Fruit fly (Drosophila melanogaster) whole organism, pupa: ENCODE measurements around the gene Tango2.

ENCODE experiments used
- CG10348 ChIP-seq: fragments of 200-800 bp; sonication (Bioruptor generic); IDR thresholded peaks from 2 replicates; pipeline ENCODE4 v1.3.6; 2022; ENCODE audit warnings: missing biosample characterization, missing genetic modification characterization
- CG12605 ChIP-seq: fragments of 200-800 bp; sonication (Bioruptor generic); IDR thresholded peaks from 2 replicates; pipeline ENCODE4 v1.3.6; 2022; ENCODE audit warnings: missing biosample characterization, missing genetic modification characterization
- CG13204 ChIP-seq: fragments of 200-800 bp; sonication (Bioruptor generic); optimal IDR thresholded peaks from 2 replicates; lab custom pipeline; 2018; ENCODE audit warnings: missing biosample characterization, mild to moderate bottlenecking, missing genetic modification characterization, moderate library complexity
- CG14655 ChIP-seq: fragments of 200-800 bp; sonication (Bioruptor generic); optimal IDR thresholded peaks from 3 replicates; lab custom pipeline; 2017; ENCODE audit warnings: mild to moderate bottlenecking, missing biosample characterization, missing genetic modification reagents, missing genetic modification characterization
- CG15710 ChIP-seq: fragments of 200-800 bp; sonication (Bioruptor generic); optimal IDR thresholded peaks from 2 replicates; lab custom pipeline; 2018; ENCODE audit warnings: missing biosample characterization, mild to moderate bottlenecking, missing genetic modification characterization, moderate library complexity
- CG17806 ChIP-seq: fragments of 200-800 bp; sonication (Bioruptor generic); optimal IDR thresholded peaks from 2 replicates; lab custom pipeline; 2018; ENCODE audit warnings: missing biosample characterization, mild to moderate bottlenecking, missing genetic modification characterization, moderate library complexity
- CG32121 ChIP-seq: fragments of 200-800 bp; sonication (Bioruptor generic); IDR thresholded peaks from 2 replicates; pipeline ENCODE4 v1.3.6; 2022; ENCODE audit warnings: missing biosample characterization, missing genetic modification characterization
- CG34367 ChIP-seq: fragments of 200-800 bp; sonication (Bioruptor generic); optimal IDR thresholded peaks from 2 replicates; lab custom pipeline; 2018; ENCODE audit warnings: missing biosample characterization, mild to moderate bottlenecking, missing genetic modification characterization
- CG4496 ChIP-seq: fragments of 200-800 bp; sonication (Bioruptor generic); IDR thresholded peaks from 3 replicates; pipeline ENCODE4 v1.3.6; 2022; ENCODE audit warnings: missing biosample characterization, missing genetic modification characterization
- CG8159 ChIP-seq: fragments of 200-800 bp; sonication (Bioruptor generic); optimal IDR thresholded peaks from 3 replicates; lab custom pipeline; 2018; ENCODE audit warnings: missing biosample characterization, mild to moderate bottlenecking, missing genetic modification characterization, moderate library complexity
- CG8301 ChIP-seq: fragments of 200-800 bp; sonication (Bioruptor generic); optimal IDR thresholded peaks from 2 replicates; lab custom pipeline; 2018; ENCODE audit warnings: missing biosample characterization, mild to moderate bottlenecking, missing genetic modification characterization
- CG9948 ChIP-seq: fragments of 200-800 bp; sonication (Bioruptor generic); optimal IDR thresholded peaks from 2 replicates; lab custom pipeline; 2018; ENCODE audit warnings: missing biosample characterization, mild to moderate bottlenecking, missing genetic modification characterization, moderate library complexity
- D1 ChIP-seq: fragments of 200-800 bp; sonication (Bioruptor generic); optimal IDR thresholded peaks from 2 replicates; lab custom pipeline; 2018; ENCODE audit warnings: missing biosample characterization, mild to moderate bottlenecking, missing genetic modification characterization, moderate library complexity
- EcR ChIP-seq: fragments of 200-800 bp; sonication (Bioruptor generic); optimal IDR thresholded peaks from 3 replicates; lab custom pipeline; 2019; ENCODE audit warnings: missing biosample characterization, missing genetic modification characterization, mild to moderate bottlenecking, moderate library complexity, missing genetic modification reagents
- Ets98B ChIP-seq: fragments of 200-800 bp; sonication (Bioruptor generic); IDR thresholded peaks from 2 replicates; pipeline ENCODE4 v1.3.6; 2022; ENCODE audit warnings: missing biosample characterization, missing genetic modification characterization
- Pif1A ChIP-seq: fragments of 200-800 bp; sonication (Bioruptor generic); optimal IDR thresholded peaks from 3 replicates; lab custom pipeline; 2016; ENCODE audit warnings: missing biosample characterization, missing genetic modification characterization
- Pif1B ChIP-seq: fragments of 200-800 bp; sonication (Bioruptor generic); optimal IDR thresholded peaks from 3 replicates; lab custom pipeline; 2016; ENCODE audit warnings: missing biosample characterization, missing genetic modification characterization
- Snoo ChIP-seq: fragments of 200-800 bp; sonication (Bioruptor generic); optimal IDR thresholded peaks from 3 replicates; lab custom pipeline; 2017; ENCODE audit warnings: missing biosample characterization, mild to moderate bottlenecking, missing genetic modification characterization, inconsistent platforms
- fd96Ca ChIP-seq: fragments of 200-800 bp; sonication (Bioruptor generic); IDR thresholded peaks from 3 replicates; pipeline ENCODE4 v1.3.6; 2022; ENCODE audit warnings: missing biosample characterization, missing genetic modification characterization
- gl ChIP-seq: fragments of 200-800 bp; sonication (Bioruptor generic); optimal IDR thresholded peaks from 2 replicates; lab custom pipeline; 2018; ENCODE audit warnings: missing biosample characterization, mild to moderate bottlenecking, missing genetic modification characterization
- rn ChIP-seq: fragments of 200-800 bp; sonication (Bioruptor generic); IDR thresholded peaks from 2 replicates; pipeline ENCODE4 v1.3.6; 2022; ENCODE audit warnings: missing biosample characterization, missing genetic modification characterization

Gene Tango2

dm6 chrX:13640692-13641011, 23.9 kb downstream of the Tango2 start:
- TF ChIP-seq CG15710 (tag; lab: Kevin White, UChicago) (no peak), D1 (tag; lab: Kevin White, UChicago) (no peak), CG32121 (GFP tag; lab: Robert Waterston, UW) (no peak), fd96Ca (GFP tag; lab: Robert Waterston, UW) (no peak), CG8301 (tag; lab: Kevin White, UChicago) (no peak), Ets98B (GFP tag; lab: Robert Waterston, UW) (no peak), CG12605 (no peak), CG8159 (tag; lab: Kevin White, UChicago) (no peak), Pif1A (GFP tag; lab: Kevin White, UChicago) (no peak), Snoo (tag; lab: Kevin White, UChicago) (no peak)

- TF ChIP-seq CG14655 (GFP tag; lab: Kevin White, UChicago): peak; percentile 87
- peak; percentile 83 for TF ChIP-seq CG17806 (tag; lab: Kevin White, UChicago)
- TF ChIP-seq Snoo (tag; lab: Kevin White, UChicago): peak; percentile 27
- peak; percentile 82 for TF ChIP-seq CG9948
- peak; percentile 100 for TF ChIP-seq CG8159 (tag; lab: Kevin White, UChicago)
- TF ChIP-seq CG4496 (GFP tag; lab: Robert Waterston, UW): peak; percentile 93
- TF ChIP-seq CG10348 (GFP tag; lab: Robert Waterston, UW): peak; percentile 67
- peak; percentile 90 for TF ChIP-seq fd96Ca (GFP tag; lab: Robert Waterston, UW)
- peak; percentile 44 for TF ChIP-seq CG13204 (GFP tag; lab: Kevin White, UChicago)
- TF ChIP-seq CG12605: peak; percentile 84
- TF ChIP-seq gl (tag; lab: Kevin White, UChicago): peak; percentile 67
- TF ChIP-seq Pif1B: peak; percentile 79
- TF ChIP-seq EcR: no peak
- peak; percentile 80 for TF ChIP-seq CG34367
- peak; percentile 90 for TF ChIP-seq CG32121 (GFP tag; lab: Robert Waterston, UW)
- peak; percentile 87 for TF ChIP-seq CG8301 (tag; lab: Kevin White, UChicago)
- TF ChIP-seq CG15710 (tag; lab: Kevin White, UChicago): peak; percentile 89
- TF ChIP-seq rn (GFP tag; lab: Robert Waterston, UW): peak; percentile 72
- peak; percentile 70 for TF ChIP-seq D1 (tag; lab: Kevin White, UChicago)
- peak; percentile 90 for TF ChIP-seq Ets98B (GFP tag; lab: Robert Waterston, UW)
- TF ChIP-seq Pif1A (GFP tag; lab: Kevin White, UChicago): peak; percentile 85
Observed at dm6 chrX:13641115-13641890, 24.5 kb downstream of the Tango2 start.

- TF ChIP-seq CG9948: no peak
- TF ChIP-seq CG4496 (GFP tag; lab: Robert Waterston, UW): peak; percentile 49; the same call in 2 of the 3 replicates
- TF ChIP-seq Pif1B: peak; percentile 41
- no peak for TF ChIP-seq Pif1A (GFP tag; lab: Kevin White, UChicago)
- TF ChIP-seq CG8159 (tag; lab: Kevin White, UChicago): no peak
- TF ChIP-seq Ets98B (GFP tag; lab: Robert Waterston, UW): peak; percentile 49; the same call in 1 of the 2 replicates
- TF ChIP-seq CG12605: peak; percentile 20; the same call in 1 of the 2 replicates
- TF ChIP-seq CG13204 (GFP tag; lab: Kevin White, UChicago): peak; percentile 36
- peak; percentile 9 for TF ChIP-seq CG34367
- no peak for TF ChIP-seq fd96Ca (GFP tag; lab: Robert Waterston, UW)
- no peak for TF ChIP-seq D1 (tag; lab: Kevin White, UChicago)
- no peak for TF ChIP-seq CG32121 (GFP tag; lab: Robert Waterston, UW)
- no peak for TF ChIP-seq rn (GFP tag; lab: Robert Waterston, UW)
- TF ChIP-seq CG14655 (GFP tag; lab: Kevin White, UChicago): no peak
- TF ChIP-seq CG10348 (GFP tag; lab: Robert Waterston, UW): no peak
- TF ChIP-seq CG8301 (tag; lab: Kevin White, UChicago): no peak
- TF ChIP-seq CG17806 (tag; lab: Kevin White, UChicago): no peak
- peak; percentile 58 for TF ChIP-seq EcR
- TF ChIP-seq gl (tag; lab: Kevin White, UChicago): no peak
- no peak for TF ChIP-seq CG15710 (tag; lab: Kevin White, UChicago)
- peak; percentile 14 for TF ChIP-seq Snoo (tag; lab: Kevin White, UChicago)
- TF ChIP-seq, all 21 proteins: peak for 8
Observed at dm6 chrX:13641891-13642617, 25.3 kb downstream of the Tango2 start.

DNA sequence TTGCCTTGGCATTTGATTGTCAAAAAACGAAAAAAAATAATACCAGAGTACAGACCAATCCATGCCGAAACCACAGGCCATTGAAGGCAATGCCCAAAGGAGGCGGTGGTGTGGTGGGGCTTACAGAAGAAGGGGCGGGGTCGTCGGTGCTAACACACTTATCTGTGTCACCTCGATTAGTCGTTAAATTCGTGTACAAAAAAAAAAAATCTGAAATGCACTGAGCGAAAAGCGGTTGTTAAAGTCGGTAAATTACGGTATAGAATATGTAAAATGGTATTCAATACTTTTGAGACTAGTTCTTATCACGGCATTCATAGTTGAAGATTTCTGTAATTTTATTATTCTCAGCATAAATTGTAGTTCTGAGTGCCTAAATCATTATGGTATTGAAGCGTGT, 27.2 kb downstream of the Tango2 start:
- TF ChIP-seq CG4496 (GFP tag; lab: Robert Waterston, UW) (peak; percentile 83), CG14655 (GFP tag; lab: Kevin White, UChicago) (peak; percentile 5), D1 (tag; lab: Kevin White, UChicago) (no peak), CG17806 (tag; lab: Kevin White, UChicago) (peak; percentile 58), CG12605 (no peak), CG8301 (tag; lab: Kevin White, UChicago) (peak; percentile 17), CG32121 (GFP tag; lab: Robert Waterston, UW) (0 out of 2 replicates have a peak, but pooled peaks have one; percentile 22), fd96Ca (GFP tag; lab: Robert Waterston, UW) (0 out of 3 replicates have a peak, but pooled peaks have one; percentile 42), CG13204 (GFP tag; lab: Kevin White, UChicago) (no peak), CG9948 (peak; percentile 32), Pif1B (no peak), Snoo (tag; lab: Kevin White, UChicago) (peak; percentile 14), Ets98B (GFP tag; lab: Robert Waterston, UW) (0 out of 2 replicates have a peak, but pooled peaks have one; percentile 22), CG34367 (peak; percentile 46), EcR (no peak), gl (tag; lab: Kevin White, UChicago) (no peak), CG15710 (tag; lab: Kevin White, UChicago) (peak; percentile 56), CG8159 (tag; lab: Kevin White, UChicago) (peak; percentile 57), CG10348 (GFP tag; lab: Robert Waterston, UW) (no peak), rn (GFP tag; lab: Robert Waterston, UW) (0 out of 2 replicates have a peak, but pooled peaks have one; percentile 24), Pif1A (GFP tag; lab: Kevin White, UChicago) (peak; percentile 3)
- TF ChIP-seq, all 21 proteins: peak for 14
